Worm (Caenorhabditis elegans): Measurements from ENCODE around the gene F31E8.4.

ce11 chrII:6828073-6828900 is 28.3 kb upstream of the F31E8.4 start:
- TF ChIP-seq him-1 (tag; optimal IDR thresholded peaks at IDR 0.05), result peak; percentile 6
- TF ChIP-seq dao-5 (tag; optimal IDR thresholded peaks at IDR 0.05), result no peak

Data from whole organism, L4/young adult.